Fruit fly (Drosophila melanogaster) whole organism, embryonic: ENCODE measurements around the gene Reg-2.
A peak's percentile ranks its signal among the peaks of the same experiment; 100 is the strongest.

Source experiments
- Adf1 ChIP-seq: fragments of 200-800 bp; sonication (Bioruptor generic); IDR thresholded peaks from 2 replicates; pipeline ENCODE4 v1.3.6; 2022; ENCODE audit warnings: missing biosample characterization, missing genetic modification characterization
- Awh ChIP-seq: fragments of 200-800 bp; sonication (Bioruptor generic); IDR thresholded peaks from 2 replicates; pipeline ENCODE4, ENCODE4 v1.3.6; 2022; ENCODE audit warnings: missing biosample characterization, missing genetic modification characterization
- CG10543 ChIP-seq: fragments of 200-800 bp; sonication (Bioruptor generic); optimal IDR thresholded peaks from 3 replicates; lab custom pipeline; 2017; ENCODE audit warnings: missing biosample characterization, mild to moderate bottlenecking, missing genetic modification characterization, moderate library complexity
- CG11504 ChIP-seq: fragments of 200-800 bp; sonication (Bioruptor generic); optimal IDR thresholded peaks from 3 replicates; lab custom pipeline; 2019; ENCODE audit warnings: missing biosample characterization, mild to moderate bottlenecking, missing genetic modification characterization, moderate library complexity
- CG12104 ChIP-seq: fragments of 200-800 bp; sonication (Bioruptor generic); optimal IDR thresholded peaks from 3 replicates; lab custom pipeline; 2016; ENCODE audit warnings: missing biosample characterization, missing genetic modification characterization
- CG12769 ChIP-seq: fragments of 200-800 bp; sonication (Bioruptor generic); optimal IDR thresholded peaks from 2 replicates; lab custom pipeline; 2019; ENCODE audit warnings: missing biosample characterization, mild to moderate bottlenecking, missing genetic modification characterization, moderate library complexity
- CG13424 ChIP-seq: fragments of 200-800 bp; sonication (Bioruptor generic); optimal IDR thresholded peaks from 2 replicates; lab custom pipeline; 2019; ENCODE audit warnings: missing biosample characterization, mild to moderate bottlenecking, missing genetic modification characterization, moderate library complexity
- CG17328 ChIP-seq: fragments of 200-800 bp; sonication (Bioruptor generic); IDR thresholded peaks from 2 replicates; pipeline ENCODE4 v1.3.6; 2022; ENCODE audit warnings: missing biosample characterization, missing genetic modification characterization
- CG17359 ChIP-seq: fragments of 200-800 bp; sonication (Bioruptor generic); optimal IDR thresholded peaks from 3 replicates; lab custom pipeline; 2018; ENCODE audit warnings: missing biosample characterization, mild to moderate bottlenecking, missing genetic modification characterization, moderate library complexity
- CG3065 ChIP-seq: fragments of 200-800 bp; sonication (Bioruptor generic); optimal IDR thresholded peaks from 2 replicates; lab custom pipeline; 2016; ENCODE audit warnings: missing biosample characterization, missing genetic modification characterization
- CG31224 ChIP-seq: fragments of 200-800 bp; sonication (Bioruptor generic); IDR thresholded peaks from 2 replicates; pipeline ENCODE4 v1.3.6; 2022; ENCODE audit warnings: missing biosample characterization, missing genetic modification characterization
- CG32532 ChIP-seq: fragments of 200-800 bp; sonication (Bioruptor generic); IDR thresholded peaks from 2 replicates; pipeline ENCODE4 v1.3.6; 2022; ENCODE audit warnings: missing biosample characterization, missing genetic modification characterization
- CG3407 ChIP-seq: fragments of 200-800 bp; sonication (Bioruptor generic); optimal IDR thresholded peaks from 2 replicates; lab custom pipeline; 2018; ENCODE audit warnings: missing biosample characterization, mild to moderate bottlenecking, missing genetic modification characterization
- CG3726 ChIP-seq: fragments of 200-800 bp; sonication (Bioruptor generic); IDR thresholded peaks from 3 replicates; pipeline ENCODE4, ENCODE4 v1.3.6; 2022; ENCODE audit warnings: missing biosample characterization, missing genetic modification characterization
- CG6683 ChIP-seq: fragments of 200-800 bp; sonication (Bioruptor generic); optimal IDR thresholded peaks from 2 replicates; lab custom pipeline; 2017; ENCODE audit warnings: missing biosample characterization, mild to moderate bottlenecking, missing genetic modification characterization, missing genetic modification reagents
- CG7839 ChIP-seq: fragments of 200-800 bp; sonication (Bioruptor generic); optimal IDR thresholded peaks from 3 replicates; lab custom pipeline; 2018; ENCODE audit warnings: missing biosample characterization, mild to moderate bottlenecking, missing genetic modification characterization, moderate library complexity
- CG9609 ChIP-seq: fragments of 200-800 bp; sonication (Bioruptor generic); optimal IDR thresholded peaks from 3 replicates; lab custom pipeline; 2016; ENCODE audit warnings: missing biosample characterization, missing genetic modification characterization
- CG9876 ChIP-seq: fragments of 200-800 bp; sonication (Bioruptor generic); optimal IDR thresholded peaks from 2 replicates; lab custom pipeline; 2016; ENCODE audit warnings: missing biosample characterization, missing genetic modification characterization
- Fer1 ChIP-seq: fragments of 200-800 bp; sonication (Bioruptor generic); optimal IDR thresholded peaks from 2 replicates; lab custom pipeline; 2017; ENCODE audit warnings: missing biosample characterization, mild to moderate bottlenecking, missing genetic modification characterization
- Fer3 ChIP-seq: fragments of 200-800 bp; sonication (Bioruptor generic); optimal IDR thresholded peaks from 2 replicates; lab custom pipeline; 2018; ENCODE audit warnings: missing biosample characterization, mild to moderate bottlenecking, missing genetic modification characterization, moderate library complexity
- Hr51 ChIP-seq, 2 experiments: fragments of 200-800 bp; sonication (Bioruptor generic); optimal IDR thresholded peaks; 2 replicates in 1 of 2; 3 replicates in 1 of 2; lab custom pipeline; 2016 to 2018; ENCODE audit warnings: missing biosample characterization in 2 of 2, missing genetic modification characterization in 2 of 2, mild to moderate bottlenecking in 1 of 2, moderate library complexity in 1 of 2
- Hr78 ChIP-seq, 2 experiments: fragments of 200-800 bp in 1 of 2; fragments of >200 bp in 1 of 2; sonication (Bioruptor generic) in 1 of 2; optimal IDR thresholded peaks; 2 replicates each; lab custom pipeline; 2017 to 2019; ENCODE audit warnings: missing biosample characterization in 2 of 2, missing genetic modification characterization in 2 of 2, mild to moderate bottlenecking in 1 of 2, moderate library complexity in 1 of 2
- Meics ChIP-seq: fragments of 200-800 bp; sonication (Bioruptor generic); optimal IDR thresholded peaks from 2 replicates; lab custom pipeline; 2017; ENCODE audit warnings: missing biosample characterization, mild to moderate bottlenecking, missing genetic modification characterization
- Mes4 ChIP-seq: fragments of 200-800 bp; sonication (Bioruptor generic); optimal IDR thresholded peaks from 2 replicates; lab custom pipeline; 2016; ENCODE audit warnings: missing biosample characterization, missing genetic modification characterization
- Poxn ChIP-seq: fragments of 200-800 bp; sonication (Bioruptor generic); IDR thresholded peaks from 2 replicates; pipeline ENCODE4 v1.3.6; 2022; ENCODE audit warnings: missing biosample characterization, missing genetic modification characterization
- Tbp ChIP-seq: fragments of >200 bp; optimal IDR thresholded peaks from 2 replicates; lab custom pipeline; 2018; ENCODE audit warnings: missing biosample characterization, missing genetic modification characterization
- Xbp1 ChIP-seq: fragments of 200-800 bp; sonication (Bioruptor generic); optimal IDR thresholded peaks from 3 replicates; lab custom pipeline; 2016; ENCODE audit warnings: missing biosample characterization, mild to moderate bottlenecking, missing genetic modification characterization
- ap ChIP-seq: fragments of 200-800 bp; sonication (Bioruptor generic); IDR thresholded peaks from 2 replicates; pipeline ENCODE4 v1.3.6; 2022; ENCODE audit warnings: missing biosample characterization, missing genetic modification characterization
- bcd ChIP-seq: fragments of 200-800 bp; sonication (Bioruptor generic); optimal IDR thresholded peaks from 2 replicates; lab custom pipeline; 2017; ENCODE audit warnings: missing biosample characterization, mild to moderate bottlenecking, missing genetic modification characterization
- bsh ChIP-seq, 2 experiments: fragments of 200-800 bp; sonication (Bioruptor generic); optimal IDR thresholded peaks; 2 replicates each; lab custom pipeline; 2017 to 2018; ENCODE audit warnings: mild to moderate bottlenecking in 2 of 2, missing biosample characterization in 2 of 2, missing genetic modification characterization in 2 of 2, moderate library complexity in 1 of 2
- ci ChIP-seq: fragments of 200-800 bp; sonication (Bioruptor generic); IDR thresholded peaks from 3 replicates; pipeline ENCODE4 v1.3.6; 2022; ENCODE audit warnings: missing biosample characterization, missing genetic modification characterization
- eyg ChIP-seq: fragments of 200-800 bp; sonication (Bioruptor generic); optimal IDR thresholded peaks from 3 replicates; lab custom pipeline; 2016; ENCODE audit warnings: missing biosample characterization, missing genetic modification characterization
- gcm2 ChIP-seq: fragments of 200-800 bp; sonication (Bioruptor generic); optimal IDR thresholded peaks from 2 replicates; lab custom pipeline; 2016; ENCODE audit warnings: missing biosample characterization, missing genetic modification characterization
- gem ChIP-seq: fragments of 200-800 bp; sonication (Bioruptor generic); optimal IDR thresholded peaks from 2 replicates; lab custom pipeline; 2019; ENCODE audit warnings: missing biosample characterization, mild to moderate bottlenecking, missing genetic modification characterization, moderate library complexity
- lola ChIP-seq, 3 experiments: fragments of >200 bp in 2 of 3; fragments of 200-800 bp in 1 of 3; sonication (Bioruptor generic) in 1 of 3; optimal IDR thresholded peaks; 2 replicates each; lab custom pipeline; 2017 to 2019; ENCODE audit warnings: missing biosample characterization in 3 of 3, missing genetic modification characterization in 3 of 3, mild to moderate bottlenecking in 1 of 3, moderate library complexity in 1 of 3
- odd ChIP-seq: fragments of 200-800 bp; sonication (Bioruptor generic); optimal IDR thresholded peaks from 2 replicates; lab custom pipeline; 2017; ENCODE audit warnings: missing biosample characterization, mild to moderate bottlenecking, missing genetic modification characterization
- onecut ChIP-seq: fragments of 200-800 bp; sonication (Bioruptor generic); IDR thresholded peaks from 2 replicates; pipeline ENCODE4 v1.3.6; 2022; ENCODE audit warnings: missing biosample characterization, missing genetic modification characterization
- otp ChIP-seq: fragments of 200-800 bp; sonication (Bioruptor generic); IDR thresholded peaks from 3 replicates; pipeline ENCODE4, ENCODE4 v1.3.6; 2022; ENCODE audit warnings: missing biosample characterization, missing genetic modification characterization
- pho ChIP-seq: fragments of 200-800 bp; sonication (Bioruptor generic); optimal IDR thresholded peaks from 2 replicates; lab custom pipeline; 2016; ENCODE audit warnings: missing biosample characterization, missing genetic modification characterization
- prd ChIP-seq, 3 experiments: fragments of >200 bp in 2 of 3; fragments of 200-800 bp in 1 of 3; sonication (Bioruptor generic) in 1 of 3; optimal IDR thresholded peaks in 2 of 3; IDR thresholded peaks in 1 of 3; 2 replicates in 2 of 3; 3 replicates in 1 of 3; pipeline versions ENCODE4 v1.3.6 to Lab custom; 2017 to 2022; ENCODE audit warnings: missing biosample characterization in 1 of 3, missing genetic modification characterization in 1 of 3
- scrt ChIP-seq: fragments of 200-800 bp; sonication (Bioruptor generic); optimal IDR thresholded peaks from 2 replicates; lab custom pipeline; 2018; ENCODE audit warnings: missing biosample characterization, mild to moderate bottlenecking, missing genetic modification characterization, moderate library complexity
- sisA ChIP-seq: fragments of 200-800 bp; sonication (Bioruptor generic); IDR thresholded peaks from 2 replicates; pipeline ENCODE4 v1.3.6; 2022; ENCODE audit warnings: missing biosample characterization, missing genetic modification characterization
- sob ChIP-seq: fragments of 200-800 bp; sonication (Bioruptor generic); IDR thresholded peaks from 2 replicates; pipeline ENCODE4 v1.3.6; 2022; ENCODE audit warnings: missing biosample characterization, missing genetic modification characterization
- ssp ChIP-seq: fragments of 200-800 bp; sonication (Bioruptor generic); IDR thresholded peaks from 2 replicates; pipeline ENCODE4 v1.3.6; 2022; ENCODE audit warnings: missing biosample characterization, missing genetic modification characterization
- sug ChIP-seq: fragments of 200-800 bp; optimal IDR thresholded peaks from 2 replicates; lab custom pipeline; 2019; ENCODE audit warnings: missing biosample characterization, mild to moderate bottlenecking, missing genetic modification characterization, moderate library complexity
- tup ChIP-seq: fragments of 200-800 bp; sonication (Bioruptor generic); optimal IDR thresholded peaks from 2 replicates; lab custom pipeline; 2016; ENCODE audit warnings: missing biosample characterization, mild to moderate bottlenecking, missing genetic modification characterization, moderate library complexity
- vvl ChIP-seq: fragments of 200-800 bp; sonication (Bioruptor generic); IDR thresholded peaks from 2 replicates; pipeline ENCODE4 v1.3.6; 2022; ENCODE audit warnings: missing biosample characterization, missing genetic modification characterization
- zfh2 ChIP-seq: fragments of 200-800 bp; sonication (Bioruptor generic); optimal IDR thresholded peaks from 2 replicates; lab custom pipeline; 2016; ENCODE audit warnings: missing biosample characterization, missing genetic modification characterization

Reg-2 gene

DNA sequence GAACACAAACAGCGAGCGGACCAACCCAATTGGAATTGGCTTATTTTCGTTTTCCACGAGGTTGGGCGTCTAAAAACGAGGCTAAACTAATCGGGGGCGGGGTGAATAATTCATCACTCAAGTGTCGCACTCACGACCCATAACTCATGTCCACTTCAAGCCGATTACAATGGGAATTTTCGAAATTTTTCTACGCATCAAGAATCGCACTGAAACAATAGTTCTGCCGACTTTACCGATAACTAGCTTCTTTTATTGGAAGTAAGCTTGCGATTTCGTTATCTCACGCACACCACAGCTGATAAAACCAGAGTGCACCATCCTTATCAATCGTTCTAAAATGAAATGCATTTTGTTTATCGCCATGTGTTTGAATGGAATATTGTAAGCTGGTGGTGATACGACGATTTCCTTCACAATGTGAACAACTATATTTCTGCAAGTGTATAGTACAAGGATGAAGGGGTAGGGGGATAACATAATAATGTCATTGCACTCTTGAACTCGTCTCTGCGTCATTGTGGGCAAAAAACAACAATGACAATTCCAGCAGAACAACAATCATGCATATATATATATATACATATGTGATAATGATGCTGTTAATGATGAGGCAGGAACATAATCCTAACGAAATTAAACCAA lies 46.9 kb downstream of the Reg-2 start (continued):
- TF ChIP-seq Xbp1 (GFP tag; lab: Kevin White, UChicago) (no peak), CG12104 (GFP tag; lab: Kevin White, UChicago) (no peak), gcm2 (GFP tag; lab: Kevin White, UChicago) (no peak), CG32532 (GFP tag; lab: Robert Waterston, UW) (no peak), sug (tag; lab: Kevin White, UChicago) (peak; percentile 77), CG3065 (GFP tag; lab: Kevin White, UChicago) (no peak), ssp (no peak), gem (tag; lab: Kevin White, UChicago) (no peak), bsh (GFP tag; optimal IDR thresholded peaks at IDR 0.05; lab: Kevin White, UChicago) (no peak), Hr78 (GFP tag; optimal IDR thresholded peaks at IDR 0.05; lab: Kevin White, UChicago) (peak in 1 of 2 experiments; percentile 27), Fer1 (GFP tag; lab: Kevin White, UChicago) (no peak), Awh (GFP tag; lab: Robert Waterston, UW) (no peak), CG31224 (GFP tag; lab: Robert Waterston, UW) (no peak), CG13424 (tag; lab: Kevin White, UChicago) (no peak), eyg (GFP tag; lab: Kevin White, UChicago) (no peak), Mes4 (no peak), tup (GFP tag; lab: Kevin White, UChicago) (no peak)

DNA sequence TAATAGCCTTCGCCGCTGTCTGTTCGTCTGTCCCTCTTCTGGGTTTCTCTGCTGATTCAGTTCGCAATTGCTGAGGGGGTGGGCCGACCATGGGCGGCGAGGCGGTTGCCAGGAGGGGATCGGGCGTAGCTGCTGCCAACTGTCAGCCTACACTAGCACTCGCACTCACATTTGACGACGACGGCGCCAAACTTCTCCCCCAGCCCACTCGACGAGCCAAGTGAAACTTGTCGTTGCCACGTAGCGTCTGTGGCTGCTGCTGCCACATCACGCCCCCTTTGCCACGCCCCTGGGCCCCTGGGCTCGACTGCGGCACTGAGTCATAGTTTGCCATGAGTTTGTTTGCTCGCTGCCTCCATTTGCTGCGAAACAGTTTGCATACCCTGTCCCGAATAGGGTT lies 49.1 kb downstream of the Reg-2 start:
- TF ChIP-seq CG12769 (peak; percentile 90), zfh2 (GFP tag; lab: Kevin White, UChicago) (peak; percentile 24), pho (peak; percentile 47), vvl (GFP tag; lab: Robert Waterston, UW) (peak; percentile 51; the same call in 1 of the 2 replicates), otp (0 out of 3 replicates have a peak, but pooled peaks have one; percentile 41), sob (GFP tag; lab: Robert Waterston, UW) (peak; percentile 78), Adf1 (GFP tag; lab: Robert Waterston, UW) (peak; percentile 73), CG17359 (tag; lab: Kevin White, UChicago) (peak; percentile 26), CG10543 (peak; percentile 81), Hr51 (GFP tag; optimal IDR thresholded peaks at IDR 0.05; lab: Kevin White, UChicago) (peak; percentile 4 to 59), scrt (GFP tag; lab: Kevin White, UChicago) (peak; percentile 19), CG6683 (no peak), Fer3 (peak; percentile 37), CG9609 (GFP tag; lab: Kevin White, UChicago) (peak; percentile 40), CG7839 (peak; percentile 49), CG3407 (GFP tag; lab: Kevin White, UChicago) (no peak), CG17328 (GFP tag; lab: Robert Waterston, UW) (peak; percentile 55; the same call in 1 of the 2 replicates), lola (GFP tag; optimal IDR thresholded peaks at IDR 0.05; lab: Kevin White, UChicago) (no peak), bcd (GFP tag; lab: Kevin White, UChicago) (peak; percentile 2), sisA (GFP tag; lab: Robert Waterston, UW) (peak; percentile 27; the same call in 1 of the 2 replicates), CG11504 (tag; lab: Kevin White, UChicago) (peak; percentile 54), odd (peak; percentile 25), Meics (no peak), CG3726 (GFP tag; lab: Robert Waterston, UW) (peak; percentile 56; the same call in 1 of the 3 replicates), ap (GFP tag; lab: Robert Waterston, UW) (0 out of 2 replicates have a peak, but pooled peaks have one; percentile 44), onecut (peak; percentile 27), Poxn (peak; percentile 42; the same call in 1 of the 2 replicates), prd (optimal IDR thresholded peaks at IDR 0.05; lab: Kevin White, UChicago) (no peak), prd (GFP tag; IDR thresholded peaks at IDR 0.05; lab: Robert Waterston, UW) (peak; percentile 75), CG9876 (peak; percentile 2), Tbp (GFP tag; lab: Kevin White, UChicago) (no peak), ci (peak; percentile 84), gcm2 (GFP tag; lab: Kevin White, UChicago) (no peak)
